Worm (Caenorhabditis elegans) whole organism, late embryonic: ENCODE measurements around the gene ztf-1.

Source experiments
- F13H6.1 ChIP-seq: sonication (generic microtip); optimal IDR thresholded peaks from 2 replicates; lab custom pipeline; 2016; ENCODE audit warnings: missing genetic modification characterization, missing compliant biosample characterization
- ceh-31 ChIP-seq: sonication (generic microtip); optimal IDR thresholded peaks from 2 replicates; lab custom pipeline; 2016; ENCODE audit warnings: missing genetic modification characterization, missing compliant biosample characterization
- dmd-4 ChIP-seq: sonication (generic microtip); optimal IDR thresholded peaks from 2 replicates; lab custom pipeline; 2016; ENCODE audit warnings: borderline replicate concordance, missing genetic modification characterization, missing compliant biosample characterization
- elt-2 ChIP-seq: sonication (generic microtip); optimal IDR thresholded peaks from 2 replicates; lab custom pipeline; 2016; ENCODE audit warnings: missing genetic modification reagents, missing genetic modification characterization, missing compliant biosample characterization
- pha-4 ChIP-seq: fragments of 150-350 bp; optimal IDR thresholded peaks from 2 replicates; lab custom pipeline; 2018; ENCODE audit warnings: missing biosample characterization, missing genetic modification reagents, missing genetic modification characterization
- syd-9 ChIP-seq: sonication (generic microtip); optimal IDR thresholded peaks from 2 replicates; lab custom pipeline; 2016; ENCODE audit warnings: mild to moderate bottlenecking, missing genetic modification characterization, moderate library complexity, missing compliant biosample characterization
- ttx-3 ChIP-seq: sonication (generic microtip); optimal IDR thresholded peaks from 2 replicates; lab custom pipeline; 2016; ENCODE audit warnings: missing genetic modification reagents, missing genetic modification characterization, missing compliant biosample characterization
- ztf-16 ChIP-seq: sonication (generic microtip); optimal IDR thresholded peaks from 2 replicates; lab custom pipeline; 2017; ENCODE audit warnings: missing genetic modification characterization, missing compliant biosample characterization

ce11 chrIII:8838075-8838474 lies 45.9 kb upstream of the ztf-1 start, which contains the start of gene F44E2.4:
- TF ChIP-seq ceh-31 (tag; lab: Kevin White, UChicago) (no peak), dmd-4 (tag; lab: Kevin White, UChicago) (no peak), pha-4 (tag; lab: Kevin White, UChicago) (no peak), elt-2 (tag; lab: Kevin White, UChicago) (no peak), F13H6.1 (tag; lab: Kevin White, UChicago) (no peak), ztf-16 (tag; lab: Kevin White, UChicago) (no peak), ttx-3 (tag; lab: Kevin White, UChicago) (no peak), syd-9 (tag; lab: Kevin White, UChicago) (no peak)
